Worm (Caenorhabditis elegans) whole organism, midembryonic: ENCODE measurements around the gene uggt-1.
A peak's percentile ranks its signal among the peaks of the same experiment; 100 is the strongest.

Experiments
- T22C8.4 ChIP-seq: fragments of 200-800 bp; sonication (Bioruptor generic); IDR thresholded peaks from 2 replicates; pipeline ENCODE4 v1.3.6; 2022; ENCODE audit warnings: missing genetic modification characterization, missing compliant biosample characterization
- cog-1 ChIP-seq: sonication (generic microtip); optimal IDR thresholded peaks from 2 replicates; lab custom pipeline; 2016; ENCODE audit warnings: missing genetic modification characterization, missing compliant biosample characterization
- flt-1 ChIP-seq: fragments of 200-800 bp; sonication (Bioruptor generic); IDR thresholded peaks from 2 replicates; pipeline ENCODE4 v1.3.6; 2022; ENCODE audit warnings: missing genetic modification characterization, missing compliant biosample characterization
- klf-2 ChIP-seq: fragments of 200-800 bp; sonication (Bioruptor generic); conservative IDR thresholded peaks from 2 replicates; pipeline ENCODE4 v1.3.6; 2022; ENCODE audit warnings: missing genetic modification reagents, missing genetic modification characterization, missing compliant biosample characterization
- med-1 ChIP-seq: sonication (generic microtip); optimal IDR thresholded peaks from 2 replicates; lab custom pipeline; 2017; ENCODE audit warnings: missing genetic modification characterization, mild to moderate bottlenecking, missing compliant biosample characterization, antibody characterized with exemption, missing genetic modification reagents; ENCODE audit not compliant: insufficient read depth
- ref-1 ChIP-seq: fragments of 200-800 bp; sonication (Bioruptor generic); conservative IDR thresholded peaks from 2 replicates; pipeline ENCODE4 v1.3.6; 2022; ENCODE audit warnings: missing genetic modification reagents, missing genetic modification characterization, missing compliant biosample characterization
- tab-1 ChIP-seq: fragments of 200-800 bp; sonication (Bioruptor generic); IDR thresholded peaks from 2 replicates; pipeline ENCODE4 v1.3.6; 2022; ENCODE audit warnings: missing genetic modification characterization, missing compliant biosample characterization
- ztf-23 ChIP-seq: fragments of 200-800 bp; sonication (Bioruptor generic); IDR thresholded peaks from 2 replicates; pipeline ENCODE4 v1.3.6; 2022; ENCODE audit warnings: missing genetic modification reagents, missing genetic modification characterization, missing compliant biosample characterization
- ztf-29 ChIP-seq: fragments of 200-800 bp; sonication (Bioruptor generic); IDR thresholded peaks from 2 replicates; pipeline ENCODE4 v1.3.6; 2022; ENCODE audit warnings: missing genetic modification reagents, missing genetic modification characterization, missing compliant biosample characterization

uggt-1 gene

ce11 chrX:7500970-7501369 is at the start of gene uggt-1:
uggt-1 (minus strand) TSS chrX:7500982.
- TF ChIP-seq T22C8.4 (GFP tag; lab: Robert Waterston, UW) (no peak), klf-2 (GFP tag; lab: Robert Waterston, UW) (no peak), ref-1 (no peak), tab-1 (0 out of 2 replicates have a peak, but pooled peaks have one; percentile 46), med-1 (GFP tag; lab: Kevin White, UChicago) (peak; percentile 14), ztf-29 (no peak), flt-1 (GFP tag; lab: Robert Waterston, UW) (peak; percentile 72), ztf-23 (GFP tag; lab: Robert Waterston, UW) (peak; percentile 57; the same call in 1 of the 2 replicates), cog-1 (tag; lab: Kevin White, UChicago) (peak; percentile 78)

DNA sequence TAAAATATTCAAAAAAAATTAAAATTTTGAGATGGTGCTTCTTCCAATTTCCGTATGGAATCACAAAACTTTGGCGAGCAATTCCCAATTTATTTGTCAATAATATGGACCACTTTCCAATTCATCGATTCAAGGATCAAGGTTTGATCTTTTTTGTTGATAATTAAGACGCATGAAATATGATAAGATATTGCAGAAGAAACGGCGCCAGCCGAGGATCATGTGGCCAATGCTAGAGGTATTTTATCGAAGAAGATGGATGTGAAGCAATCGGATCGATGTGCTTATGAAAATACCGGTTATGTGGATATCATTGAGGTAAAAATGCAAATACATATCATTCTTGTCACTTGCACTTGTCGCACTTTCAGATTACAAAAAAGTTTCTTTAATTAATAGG is 49.7 kb upstream of the uggt-1 start:
- TF ChIP-seq klf-2 (GFP tag; lab: Robert Waterston, UW) (no peak), ref-1 (no peak), T22C8.4 (GFP tag; lab: Robert Waterston, UW) (no peak), cog-1 (tag; lab: Kevin White, UChicago) (no peak), ztf-23 (GFP tag; lab: Robert Waterston, UW) (no peak), ztf-29 (no peak), tab-1 (no peak), med-1 (GFP tag; lab: Kevin White, UChicago) (no peak), flt-1 (GFP tag; lab: Robert Waterston, UW) (no peak)

ce11 chrX:7548158-7548557 is 47.4 kb upstream of the uggt-1 start, which contains the start of gene F46C8.1:
F46C8.1 (plus strand) TSS chrX:7548458.
- TF ChIP-seq flt-1 (GFP tag; lab: Robert Waterston, UW), result no peak

DNA sequence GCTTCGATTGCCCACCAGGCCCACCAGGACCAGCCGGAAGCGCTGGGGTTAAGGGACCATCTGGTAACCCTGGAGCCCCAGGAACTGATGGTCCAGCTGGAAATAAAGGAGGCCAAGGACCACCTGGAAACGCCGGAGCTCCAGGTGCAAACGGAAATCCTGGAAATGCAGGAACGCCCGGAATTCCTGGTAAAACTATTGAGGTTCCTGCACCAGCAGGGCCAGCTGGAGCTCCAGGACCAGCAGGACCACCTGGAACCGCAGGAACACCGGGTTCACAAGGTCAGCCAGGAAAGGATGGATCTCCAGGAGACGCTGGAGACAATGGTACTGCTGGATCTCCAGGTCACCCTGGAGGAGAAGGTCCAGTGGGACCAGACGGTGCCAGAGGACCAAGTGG is 46.9 kb upstream of the uggt-1 start:
- TF ChIP-seq ref-1 (no peak), T22C8.4 (GFP tag; lab: Robert Waterston, UW) (no peak), ztf-29 (no peak), ztf-23 (GFP tag; lab: Robert Waterston, UW) (no peak), cog-1 (tag; lab: Kevin White, UChicago) (no peak), flt-1 (GFP tag; lab: Robert Waterston, UW) (no peak), klf-2 (GFP tag; lab: Robert Waterston, UW) (no peak), med-1 (GFP tag; lab: Kevin White, UChicago) (no peak), tab-1 (no peak)

ce11 chrX:7546509-7546908 is 45.7 kb upstream of the uggt-1 start, which contains the start of gene col-174:
col-174 (plus strand) TSS chrX:7546809.
- no peak for TF ChIP-seq cog-1 (tag; lab: Kevin White, UChicago)
- no peak for TF ChIP-seq ztf-29
- no peak for TF ChIP-seq ztf-23 (GFP tag; lab: Robert Waterston, UW)
- no peak for TF ChIP-seq T22C8.4 (GFP tag; lab: Robert Waterston, UW)
- no peak for TF ChIP-seq ref-1
- no peak for TF ChIP-seq flt-1 (GFP tag; lab: Robert Waterston, UW)
- no peak for TF ChIP-seq tab-1
- no peak for TF ChIP-seq klf-2 (GFP tag; lab: Robert Waterston, UW)
- TF ChIP-seq med-1 (GFP tag; lab: Kevin White, UChicago), result no peak

DNA sequence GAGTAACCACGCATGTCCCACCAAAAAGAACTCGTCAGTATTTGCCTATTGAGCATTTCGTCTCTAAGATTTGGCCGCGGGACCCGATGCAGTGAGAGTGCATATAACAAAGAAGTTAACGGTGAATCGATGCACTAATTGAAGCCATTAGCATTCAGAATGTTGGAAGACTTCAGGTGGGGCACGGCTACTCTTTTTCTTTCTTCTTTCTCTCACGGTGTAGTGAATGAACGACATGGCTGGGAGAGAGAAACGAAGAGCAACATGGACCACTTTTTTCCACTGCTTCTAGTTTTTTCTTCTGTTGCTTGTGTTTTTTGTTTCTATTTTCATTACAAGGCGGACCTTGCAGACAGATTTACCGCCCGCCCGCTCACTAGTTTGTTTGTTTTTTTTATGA is 40.3 kb upstream of the uggt-1 start:
- no peak for TF ChIP-seq ref-1
- no peak for TF ChIP-seq cog-1 (tag; lab: Kevin White, UChicago)
- no peak for TF ChIP-seq tab-1
- no peak for TF ChIP-seq T22C8.4 (GFP tag; lab: Robert Waterston, UW)
- no peak for TF ChIP-seq med-1 (GFP tag; lab: Kevin White, UChicago)
- no peak for TF ChIP-seq klf-2 (GFP tag; lab: Robert Waterston, UW)
- no peak for TF ChIP-seq ztf-29
- no peak for TF ChIP-seq ztf-23 (GFP tag; lab: Robert Waterston, UW)
- no peak for TF ChIP-seq flt-1 (GFP tag; lab: Robert Waterston, UW)

DNA sequence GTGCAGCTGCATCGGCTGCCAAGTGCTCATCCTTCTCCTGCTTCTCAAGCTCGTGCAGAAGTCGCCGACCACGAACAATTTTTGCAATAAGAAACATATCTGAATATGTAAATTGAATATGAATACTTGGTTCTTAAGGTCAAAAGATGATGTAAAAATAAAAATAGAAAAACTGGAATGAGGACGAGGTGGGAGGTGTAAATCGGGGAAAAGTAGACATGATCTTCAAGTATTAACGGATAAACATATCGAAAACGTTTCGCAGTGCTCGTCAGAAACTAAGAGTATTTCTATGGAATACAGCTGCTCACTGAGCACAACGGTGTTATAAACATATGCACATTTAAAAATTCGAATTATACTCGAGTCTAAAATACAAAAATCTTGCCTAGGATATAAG is 39.3 kb upstream of the uggt-1 start, which contains the start of gene glb-16:
glb-16 (minus strand) TSS at position 101 of the 400 bp plus-strand sequence.
- TF ChIP-seq flt-1 (GFP tag; lab: Robert Waterston, UW) (no peak), klf-2 (GFP tag; lab: Robert Waterston, UW) (no peak), ztf-29 (no peak), cog-1 (tag; lab: Kevin White, UChicago) (no peak), tab-1 (no peak), med-1 (GFP tag; lab: Kevin White, UChicago) (no peak), T22C8.4 (GFP tag; lab: Robert Waterston, UW) (no peak), ref-1 (no peak), ztf-23 (GFP tag; lab: Robert Waterston, UW) (no peak)

DNA sequence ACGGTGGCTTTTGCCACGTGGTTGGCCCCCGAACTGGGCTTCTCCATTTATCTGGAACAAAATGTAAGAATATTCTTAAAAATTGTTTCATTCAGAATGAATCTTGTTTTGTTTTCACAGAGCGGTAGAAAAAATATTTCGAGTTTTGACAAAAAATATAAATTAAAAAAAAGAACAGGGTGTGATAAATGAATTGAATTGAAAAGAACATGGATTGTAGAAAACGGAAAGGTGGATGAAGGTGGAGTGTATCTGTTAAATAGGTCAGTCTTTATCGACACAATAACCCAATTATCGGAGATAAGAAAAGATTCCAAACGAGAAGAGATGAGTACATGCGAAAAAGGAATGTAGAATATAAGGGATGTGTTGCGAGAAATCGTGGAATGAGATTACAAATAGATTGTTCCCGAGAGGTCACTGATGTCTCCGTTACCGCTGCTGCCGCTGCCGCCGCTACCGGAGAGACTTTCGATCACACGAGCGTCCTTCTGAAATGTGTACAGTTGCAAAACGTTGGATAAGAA is 37.0 kb upstream of the uggt-1 start, which contains the start of gene dpy-7:
dpy-7 (minus strand) TSS at position 51 of the 527 bp plus-strand sequence.
- TF ChIP-seq med-1 (GFP tag; lab: Kevin White, UChicago) (no peak), flt-1 (GFP tag; lab: Robert Waterston, UW) (no peak), T22C8.4 (GFP tag; lab: Robert Waterston, UW) (no peak), ref-1 (no peak), ztf-23 (GFP tag; lab: Robert Waterston, UW) (no peak), ztf-29 (no peak), klf-2 (GFP tag; lab: Robert Waterston, UW) (no peak), tab-1 (no peak), cog-1 (tag; lab: Kevin White, UChicago) (no peak)

ce11 chrX:7536869-7537268 is 36.1 kb upstream of the uggt-1 start:
- TF ChIP-seq ref-1, result no peak
- no peak for TF ChIP-seq tab-1
- no peak for TF ChIP-seq T22C8.4 (GFP tag; lab: Robert Waterston, UW)
- TF ChIP-seq ztf-23 (GFP tag; lab: Robert Waterston, UW), result no peak
- TF ChIP-seq med-1 (GFP tag; lab: Kevin White, UChicago), result no peak
- no peak for TF ChIP-seq klf-2 (GFP tag; lab: Robert Waterston, UW)
- TF ChIP-seq cog-1 (tag; lab: Kevin White, UChicago), result no peak
- TF ChIP-seq ztf-29, result no peak; the same call in 1 of the 2 replicates
- no peak for TF ChIP-seq flt-1 (GFP tag; lab: Robert Waterston, UW)
